Worm (Caenorhabditis elegans) whole organism, midembryonic: Measurements from ENCODE around the gene Y17D7B.4.

Experiments used
- T22C8.4 ChIP-seq: fragments of 200-800 bp; sonication (Bioruptor generic); IDR thresholded peaks from 2 replicates; pipeline ENCODE4 v1.3.6; 2022; ENCODE audit warnings: missing genetic modification characterization, missing compliant biosample characterization
- klf-2 ChIP-seq: fragments of 200-800 bp; sonication (Bioruptor generic); conservative IDR thresholded peaks from 2 replicates; pipeline ENCODE4 v1.3.6; 2022; ENCODE audit warnings: missing genetic modification reagents, missing genetic modification characterization, missing compliant biosample characterization
- ref-1 ChIP-seq: fragments of 200-800 bp; sonication (Bioruptor generic); conservative IDR thresholded peaks from 2 replicates; pipeline ENCODE4 v1.3.6; 2022; ENCODE audit warnings: missing genetic modification reagents, missing genetic modification characterization, missing compliant biosample characterization

DNA sequence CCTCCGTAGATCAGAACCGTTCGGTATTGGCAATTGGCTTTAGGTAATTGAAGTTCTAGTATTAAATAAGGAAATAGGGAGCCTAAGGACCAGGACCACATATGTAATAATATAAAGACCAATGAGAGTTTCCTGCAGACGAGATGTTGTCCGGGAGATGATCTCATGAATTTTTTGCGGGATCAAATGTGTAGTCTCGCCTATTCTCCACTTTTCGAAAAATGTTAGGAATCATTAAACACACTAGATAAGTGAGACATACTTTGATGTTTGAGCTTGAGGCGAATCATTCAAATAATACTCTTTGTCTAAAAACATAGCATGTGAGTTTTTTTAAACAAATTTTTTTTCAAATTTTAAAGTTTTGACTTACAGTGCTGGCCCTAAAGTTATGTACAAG is 23.5 kb downstream of the Y17D7B.4 start, which contains the start of gene F11D11.6:
- no peak for TF ChIP-seq klf-2
- no peak for TF ChIP-seq T22C8.4
- no peak for TF ChIP-seq ref-1 (GFP tag; lab: Robert Waterston, UW)
